Worm (Caenorhabditis elegans): ENCODE measurements around the gene Y22D7AR.2.

DNA sequence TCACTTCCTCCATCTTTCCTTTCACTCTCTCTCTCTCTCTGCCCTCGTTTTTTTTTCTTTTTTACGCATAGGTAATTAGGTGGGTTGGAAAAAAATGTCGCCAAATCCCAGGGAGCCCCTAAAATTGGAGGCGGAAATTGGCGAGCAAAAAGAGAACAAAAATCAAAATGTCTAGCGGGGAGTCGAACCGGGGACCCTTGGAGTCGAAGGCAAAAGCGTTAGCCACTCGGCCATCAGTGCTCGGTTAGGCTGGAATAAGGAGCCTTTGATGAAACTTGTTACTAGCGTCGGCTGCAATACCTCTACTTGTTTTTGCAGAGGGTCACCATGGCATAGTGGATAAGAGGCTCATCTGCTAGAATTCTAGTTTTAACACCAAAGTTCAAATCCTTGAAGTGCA, 37.3 kb downstream of the Y22D7AR.2 start:
- TF ChIP-seq ztf-29 (GFP tag; IDR thresholded peaks at IDR 0.05) (no peak), klf-2 (GFP tag; conservative IDR thresholded peaks at IDR 0.05) (no peak), flt-1 (GFP tag; IDR thresholded peaks at IDR 0.05) (no peak), ztf-23 (GFP tag; IDR thresholded peaks at IDR 0.05) (no peak), tab-1 (GFP tag; IDR thresholded peaks at IDR 0.05) (no peak)

Measured in whole organism, midembryonic.